Worm (Caenorhabditis elegans) whole organism, L1 larva: Measurements from ENCODE around the gene R12H7.4.
A peak's percentile ranks its signal among the peaks of the same experiment; 100 is the strongest.

Experiments
- C16A3.4 ChIP-seq: fragments of 150-350 bp; optimal IDR thresholded peaks from 2 replicates; lab custom pipeline; 2014; ENCODE audit warnings: missing biosample characterization, missing genetic modification characterization
- C34B4.2 ChIP-seq: sonication (generic microtip); optimal IDR thresholded peaks from 2 replicates; lab custom pipeline; 2017; ENCODE audit warnings: mild to moderate bottlenecking, missing genetic modification characterization, missing compliant biosample characterization
- aha-1 ChIP-seq: fragments of 150-350 bp; optimal IDR thresholded peaks from 2 replicates; lab custom pipeline; 2014; ENCODE audit warnings: missing biosample characterization, missing genetic modification characterization
- aly-2 ChIP-seq: fragments of 150-350 bp; optimal IDR thresholded peaks from 2 replicates; lab custom pipeline; 2014; ENCODE audit warnings: missing biosample characterization, missing genetic modification characterization
- ceh-82 ChIP-seq, 3 experiments: fragments of 150-350 bp in 1 of 3; sonication (generic microtip) in 2 of 3; optimal IDR thresholded peaks; 2 replicates each; lab custom pipeline; 2014 to 2017; ENCODE audit warnings: missing biosample characterization in 3 of 3, missing genetic modification characterization in 3 of 3
- dpl-1 ChIP-seq, 3 experiments: fragments of 150-350 bp in 2 of 3; sonication (generic microtip) in 1 of 3; optimal IDR thresholded peaks; 2 replicates each; lab custom pipeline; 2014 to 2017; ENCODE audit warnings: missing biosample characterization in 3 of 3, missing genetic modification characterization in 3 of 3, missing genetic modification reagents in 3 of 3
- dsc-1 ChIP-seq: sonication (generic microtip); optimal IDR thresholded peaks from 2 replicates; lab custom pipeline; 2016; ENCODE audit warnings: mild to moderate bottlenecking, missing genetic modification characterization, missing compliant biosample characterization
- efl-3 ChIP-seq: fragments of 200-800 bp; sonication (Bioruptor generic); optimal IDR thresholded peaks from 2 replicates; lab custom pipeline; 2018; ENCODE audit warnings: mild to moderate bottlenecking, missing genetic modification characterization, missing compliant biosample characterization
- egl-13 ChIP-seq: sonication (generic microtip); optimal IDR thresholded peaks from 2 replicates; lab custom pipeline; 2016; ENCODE audit warnings: missing genotype, missing genetic modification reagents, missing genetic modification characterization, missing compliant biosample characterization
- egl-27 ChIP-seq, 2 experiments: fragments of 150-350 bp in 1 of 2; sonication (generic microtip); optimal IDR thresholded peaks; 3 replicates each; lab custom pipeline; 2017 to 2018; ENCODE audit warnings: missing biosample characterization in 2 of 2, missing genetic modification characterization in 2 of 2, missing genetic modification reagents in 2 of 2
- elt-3 ChIP-seq, 6 experiments: fragments of 150-350 bp in 1 of 6; sonication (generic microtip); optimal IDR thresholded peaks; 2 replicates each; lab custom pipeline; 2017 to 2018; ENCODE audit warnings: missing biosample characterization in 6 of 6, missing genetic modification characterization in 6 of 6, inconsistent platforms in 1 of 6
- ets-5 ChIP-seq: fragments of 200-800 bp; sonication (Bioruptor generic); IDR thresholded peaks from 2 replicates; pipeline ENCODE4 v1.3.6; 2022; ENCODE audit warnings: missing genetic modification characterization, missing compliant biosample characterization
- fkh-10 ChIP-seq: sonication (generic microtip); optimal IDR thresholded peaks from 2 replicates; lab custom pipeline; 2017; ENCODE audit warnings: missing biosample characterization, missing genetic modification reagents, missing genetic modification characterization
- fkh-8 ChIP-seq: sonication (generic microtip); optimal IDR thresholded peaks from 2 replicates; lab custom pipeline; 2016; ENCODE audit warnings: mild to moderate bottlenecking, missing genetic modification characterization, missing compliant biosample characterization
- hlh-17 ChIP-seq: fragments of 200-800 bp; sonication (Bioruptor generic); optimal IDR thresholded peaks from 2 replicates; lab custom pipeline; 2018; ENCODE audit warnings: missing genetic modification characterization, mild to moderate bottlenecking, missing compliant biosample characterization, moderate library complexity, borderline replicate concordance
- lin-13 ChIP-seq: fragments of 150-350 bp; optimal IDR thresholded peaks from 2 replicates; lab custom pipeline; 2014; ENCODE audit warnings: missing biosample characterization, missing genetic modification reagents, missing genetic modification characterization
- lin-14 ChIP-seq: fragments of 200-800 bp; sonication (Bioruptor generic); optimal IDR thresholded peaks from 2 replicates; lab custom pipeline; 2018; ENCODE audit warnings: mild to moderate bottlenecking, missing genetic modification characterization, moderate library complexity, missing compliant biosample characterization
- lin-15B ChIP-seq: fragments of 150-350 bp; sonication (generic microtip); optimal IDR thresholded peaks from 3 replicates; lab custom pipeline; 2014; ENCODE audit warnings: missing biosample characterization, missing genetic modification characterization
- lin-39 ChIP-seq: fragments of 150-350 bp; optimal IDR thresholded peaks from 2 replicates; lab custom pipeline; 2014; ENCODE audit warnings: missing biosample characterization, missing genetic modification reagents, missing genetic modification characterization
- lsy-2 ChIP-seq, 2 experiments: fragments of 150-350 bp; optimal IDR thresholded peaks; 2 replicates each; lab custom pipeline; 2014; ENCODE audit warnings: missing biosample characterization in 2 of 2, missing genetic modification characterization in 2 of 2
- mdl-1 ChIP-seq, 2 experiments: fragments of 150-350 bp; optimal IDR thresholded peaks; 2 replicates each; lab custom pipeline; 2014 to 2017; ENCODE audit warnings: missing biosample characterization in 2 of 2, missing genetic modification characterization in 2 of 2, inconsistent platforms in 1 of 2
- mef-2 ChIP-seq: fragments of 150-350 bp; optimal IDR thresholded peaks from 2 replicates; lab custom pipeline; 2014; ENCODE audit warnings: missing biosample characterization, missing genetic modification characterization
- nhr-19 ChIP-seq: fragments of 200-800 bp; sonication (Bioruptor generic); conservative IDR thresholded peaks from 2 replicates; pipeline ENCODE4 v1.3.6; 2022; ENCODE audit warnings: missing genetic modification characterization, missing compliant biosample characterization
- nhr-20 ChIP-seq: sonication (generic microtip); optimal IDR thresholded peaks from 2 replicates; lab custom pipeline; 2016; ENCODE audit warnings: mild to moderate bottlenecking, missing genetic modification characterization, missing compliant biosample characterization
- nhr-47 ChIP-seq: sonication (generic microtip); optimal IDR thresholded peaks from 2 replicates; lab custom pipeline; 2016; ENCODE audit warnings: mild to moderate bottlenecking, missing genetic modification characterization, moderate library complexity, missing compliant biosample characterization
- nhr-71 ChIP-seq: sonication (generic microtip); optimal IDR thresholded peaks from 2 replicates; lab custom pipeline; 2016; ENCODE audit warnings: mild to moderate bottlenecking, missing genetic modification characterization, moderate library complexity, missing compliant biosample characterization
- nhr-76 ChIP-seq: sonication (generic microtip); optimal IDR thresholded peaks from 2 replicates; lab custom pipeline; 2017; ENCODE audit warnings: missing biosample characterization, missing genetic modification characterization
- nhr-77 ChIP-seq: fragments of 150-350 bp; optimal IDR thresholded peaks from 2 replicates; lab custom pipeline; 2014; ENCODE audit warnings: missing biosample characterization, missing genetic modification characterization
- nhr-85 ChIP-seq: sonication (generic microtip); peaks from one replicate; lab custom pipeline; 2016; ENCODE audit warnings: missing genetic modification characterization, inconsistent platforms, missing compliant biosample characterization
- pax-3 ChIP-seq: fragments of 200-800 bp; sonication (Bioruptor generic); optimal IDR thresholded peaks from 2 replicates; lab custom pipeline; 2018; ENCODE audit warnings: mild to moderate bottlenecking, missing genetic modification characterization, moderate library complexity, missing compliant biosample characterization
- snpc-4 ChIP-seq: fragments of 150-350 bp; optimal IDR thresholded peaks from 2 replicates; lab custom pipeline; 2014; ENCODE audit warnings: missing biosample characterization, missing genetic modification characterization
- snu-23 ChIP-seq: sonication (generic microtip); optimal IDR thresholded peaks from 2 replicates; lab custom pipeline; 2016; ENCODE audit warnings: missing genetic modification characterization, missing compliant biosample characterization
- sox-4 ChIP-seq: sonication (generic microtip); optimal IDR thresholded peaks from 2 replicates; lab custom pipeline; 2016; ENCODE audit warnings: missing genetic modification characterization, missing compliant biosample characterization
- swsn-7 ChIP-seq: sonication (generic microtip); optimal IDR thresholded peaks from 2 replicates; lab custom pipeline; 2016; ENCODE audit warnings: missing genetic modification characterization, missing compliant biosample characterization
- tbx-2 ChIP-seq: sonication (generic microtip); optimal IDR thresholded peaks from 2 replicates; lab custom pipeline; 2016; ENCODE audit warnings: missing genetic modification characterization, missing compliant biosample characterization
- unc-62 ChIP-seq: fragments of 150-350 bp; optimal IDR thresholded peaks from 2 replicates; lab custom pipeline; 2014; ENCODE audit warnings: missing biosample characterization, missing genetic modification reagents, missing genetic modification characterization
- unc-86 ChIP-seq: sonication (generic microtip); optimal IDR thresholded peaks from 2 replicates; lab custom pipeline; 2016; ENCODE audit warnings: missing genetic modification characterization, missing compliant biosample characterization
- unc-98 ChIP-seq: fragments of 200-800 bp; sonication (Bioruptor generic); IDR thresholded peaks from 2 replicates; pipeline ENCODE4 v1.3.6; 2022; ENCODE audit warnings: missing genetic modification characterization, missing compliant biosample characterization
- ztf-11 ChIP-seq, 2 experiments: sonication (generic microtip); optimal IDR thresholded peaks; 2 replicates each; lab custom pipeline; 2016 to 2017; ENCODE audit warnings: missing genetic modification characterization in 2 of 2, missing biosample characterization in 1 of 2, missing compliant biosample characterization in 1 of 2

The R12H7.4 gene

ce11 chrX:13170804-13171203 is 46.1 kb upstream of the R12H7.4 start:
- TF ChIP-seq nhr-85 (tag; lab: Kevin White, UChicago), result no peak
- no peak for TF ChIP-seq dsc-1
- no peak for TF ChIP-seq unc-98 (GFP tag; lab: Robert Waterston, UW)
- TF ChIP-seq unc-62 (GFP tag; lab: Kevin White, UChicago), result no peak
- TF ChIP-seq mdl-1 (tag; optimal IDR thresholded peaks at IDR 0.05; lab: Kevin White, UChicago), result no peak
- TF ChIP-seq lin-15B, result no peak
- no peak for TF ChIP-seq nhr-47
- no peak for TF ChIP-seq sox-4 (tag; lab: Kevin White, UChicago)
- TF ChIP-seq nhr-19 (GFP tag; lab: Robert Waterston, UW), result no peak
- TF ChIP-seq elt-3 (tag; optimal IDR thresholded peaks at IDR 0.05; lab: Kevin White, UChicago), result no peak
- no peak for TF ChIP-seq lin-39 (tag; lab: Kevin White, UChicago)
- no peak for TF ChIP-seq snpc-4 (tag; lab: Kevin White, UChicago)
- no peak for TF ChIP-seq ets-5 (GFP tag; lab: Robert Waterston, UW)
- TF ChIP-seq mef-2 (tag; lab: Kevin White, UChicago), result no peak
- no peak for TF ChIP-seq egl-27 (tag; optimal IDR thresholded peaks at IDR 0.05; lab: Kevin White, UChicago)
- no peak for TF ChIP-seq hlh-17
- TF ChIP-seq aly-2, result no peak

ce11 chrX:13171206-13171605 is 45.7 kb upstream of the R12H7.4 start:
- peak; percentile 61 for TF ChIP-seq fkh-8 (tag; lab: Kevin White, UChicago)
- TF ChIP-seq efl-3 (GFP tag; lab: Kevin White, UChicago), result no peak
- peak in 1 of 2 experiments; percentile 17 for TF ChIP-seq mdl-1 (tag; optimal IDR thresholded peaks at IDR 0.05; lab: Kevin White, UChicago)
- no peak for TF ChIP-seq nhr-77
- TF ChIP-seq egl-13, result peak; percentile 12
- TF ChIP-seq aha-1, result no peak
- TF ChIP-seq nhr-71, result peak; percentile 36
- TF ChIP-seq nhr-20, result no peak
- TF ChIP-seq ceh-82 (tag; optimal IDR thresholded peaks at IDR 0.05; lab: Kevin White, UChicago), result peak in 1 of 3 experiments; percentile 45
- TF ChIP-seq lin-13 (GFP tag; lab: Kevin White, UChicago), result no peak
- peak in 1 of 3 experiments; percentile 9 for TF ChIP-seq dpl-1 (GFP tag; optimal IDR thresholded peaks at IDR 0.05; lab: Kevin White, UChicago)
- TF ChIP-seq lsy-2 (tag; optimal IDR thresholded peaks at IDR 0.05; lab: Kevin White, UChicago), result peak in 1 of 2 experiments; percentile 25
- TF ChIP-seq nhr-47, result peak; percentile 24
- peak in 1 of 2 experiments; percentile 27 for TF ChIP-seq ztf-11 (tag; optimal IDR thresholded peaks at IDR 0.05; lab: Kevin White, UChicago)
- TF ChIP-seq fkh-10 (GFP tag; lab: Kevin White, UChicago), result peak; percentile 37
- peak; percentile 32 for TF ChIP-seq swsn-7
- peak; percentile 69 for TF ChIP-seq lin-14 (GFP tag; lab: Kevin White, UChicago)
- TF ChIP-seq dsc-1, result peak; percentile 34
- peak; percentile 63 for TF ChIP-seq unc-86 (tag; lab: Kevin White, UChicago)
- TF ChIP-seq tbx-2 (tag; lab: Kevin White, UChicago), result peak; percentile 26
- TF ChIP-seq C16A3.4 (tag; lab: Kevin White, UChicago), result no peak
- peak; percentile 43 for TF ChIP-seq snu-23 (GFP tag; lab: Kevin White, UChicago)

ce11 chrX:13174437-13174836 is 42.5 kb upstream of the R12H7.4 start:
- TF ChIP-seq nhr-85 (tag; lab: Kevin White, UChicago), result peak; percentile 74
- TF ChIP-seq pax-3 (tag; lab: Kevin White, UChicago), result no peak

- TF ChIP-seq dsc-1 (peak; percentile 82), pax-3 (tag; lab: Kevin White, UChicago) (peak; percentile 18), nhr-71 (no peak), ceh-82 (tag; optimal IDR thresholded peaks at IDR 0.05; lab: Kevin White, UChicago) (no peak), C34B4.2 (tag; lab: Kevin White, UChicago) (no peak), nhr-76 (tag; lab: Kevin White, UChicago) (no peak), aha-1 (no peak), nhr-47 (peak; percentile 15)
These were observed 38.6 kb upstream of the R12H7.4 start, which contains the start of gene nlp-3 for ce11 chrX:13178347-13178746. Gene nlp-3 (minus strand): TSS chrX:13178447.
